Fruit fly (Drosophila melanogaster) whole organism, prepupa: ENCODE results near the gene Or67c.

ENCODE experiments used
- Blimp-1 ChIP-seq: fragments of 200-800 bp; sonication (Bioruptor generic); optimal IDR thresholded peaks from 3 replicates; lab custom pipeline; 2017; ENCODE audit warnings: missing biosample characterization, missing genetic modification characterization, mild to moderate bottlenecking, moderate library complexity, missing genetic modification reagents
- CG10669 ChIP-seq: fragments of 200-800 bp; sonication (Bioruptor generic); optimal IDR thresholded peaks from 3 replicates; lab custom pipeline; 2018; ENCODE audit warnings: missing biosample characterization, mild to moderate bottlenecking, missing genetic modification characterization, moderate library complexity
- CG11294 ChIP-seq: fragments of 200-800 bp; sonication (Bioruptor generic); IDR thresholded peaks from 2 replicates; pipeline ENCODE4 v1.3.6; 2022; ENCODE audit warnings: missing biosample characterization, missing genetic modification characterization
- CG11902 ChIP-seq: fragments of 200-800 bp; sonication (Bioruptor generic); optimal IDR thresholded peaks from 3 replicates; lab custom pipeline; 2016; ENCODE audit warnings: missing biosample characterization, missing genetic modification characterization
- CG15336 ChIP-seq: fragments of 200-800 bp; sonication (Bioruptor generic); IDR thresholded peaks from 2 replicates; pipeline ENCODE4 v1.3.6; 2022; ENCODE audit warnings: missing biosample characterization, missing genetic modification characterization
- CG1621 ChIP-seq: fragments of 200-800 bp; sonication (Bioruptor generic); optimal IDR thresholded peaks from 3 replicates; lab custom pipeline; 2018; ENCODE audit warnings: missing biosample characterization, mild to moderate bottlenecking, missing genetic modification characterization
- CG16779 ChIP-seq: fragments of 200-800 bp; sonication (Bioruptor generic); optimal IDR thresholded peaks from 3 replicates; lab custom pipeline; 2017; ENCODE audit warnings: missing biosample characterization, mild to moderate bottlenecking, missing genetic modification characterization
- CG3032 ChIP-seq: fragments of 200-800 bp; optimal IDR thresholded peaks from 2 replicates; lab custom pipeline; 2019; ENCODE audit warnings: missing biosample characterization, mild to moderate bottlenecking, missing genetic modification characterization, moderate library complexity
- CG32006 ChIP-seq: fragments of 200-800 bp; sonication (Bioruptor generic); optimal IDR thresholded peaks from 3 replicates; lab custom pipeline; 2017; ENCODE audit warnings: missing biosample characterization, mild to moderate bottlenecking, missing genetic modification characterization
- CG34406 ChIP-seq: fragments of 200-800 bp; sonication (Bioruptor generic); optimal IDR thresholded peaks from 3 replicates; lab custom pipeline; 2016; ENCODE audit warnings: missing biosample characterization, missing genetic modification characterization
- CG3919 ChIP-seq: fragments of 200-800 bp; sonication (Bioruptor generic); optimal IDR thresholded peaks from 3 replicates; lab custom pipeline; 2016; ENCODE audit warnings: missing biosample characterization, missing genetic modification characterization
- CG4318 ChIP-seq: fragments of 200-800 bp; sonication (Bioruptor generic); optimal IDR thresholded peaks from 3 replicates; lab custom pipeline; 2017; ENCODE audit warnings: missing biosample characterization, mild to moderate bottlenecking, missing genetic modification characterization
- CG6163 ChIP-seq: fragments of 200-800 bp; sonication (Bioruptor generic); IDR thresholded peaks from 3 replicates; pipeline ENCODE4 v1.3.6; 2022; ENCODE audit warnings: missing biosample characterization, missing genetic modification characterization
- CG6792 ChIP-seq: fragments of 200-800 bp; sonication (Bioruptor generic); optimal IDR thresholded peaks from 3 replicates; lab custom pipeline; 2016; ENCODE audit warnings: missing biosample characterization, missing genetic modification characterization
- CG6808 ChIP-seq: fragments of 200-800 bp; sonication (Bioruptor generic); optimal IDR thresholded peaks from 3 replicates; lab custom pipeline; 2017; ENCODE audit warnings: missing biosample characterization, missing genetic modification characterization, mild to moderate bottlenecking, moderate library complexity, missing genetic modification reagents
- CG6854 ChIP-seq: fragments of 200-800 bp; sonication (Bioruptor generic); optimal IDR thresholded peaks from 2 replicates; lab custom pipeline; 2017; ENCODE audit warnings: missing biosample characterization, mild to moderate bottlenecking, missing genetic modification characterization
- CG8319 ChIP-seq: fragments of 200-800 bp; sonication (Bioruptor generic); optimal IDR thresholded peaks from 3 replicates; lab custom pipeline; 2016; ENCODE audit warnings: missing biosample characterization, missing genetic modification characterization
- Eip75B ChIP-seq: fragments of 200-800 bp; sonication (Bioruptor generic); optimal IDR thresholded peaks from 3 replicates; lab custom pipeline; 2016; ENCODE audit warnings: missing biosample characterization, missing genetic modification characterization
- Eip93F ChIP-seq: fragments of 200-800 bp; sonication (Bioruptor generic); optimal IDR thresholded peaks from 2 replicates; lab custom pipeline; 2016; ENCODE audit warnings: missing biosample characterization, mild to moderate bottlenecking, missing genetic modification characterization
- Ets21C ChIP-seq: fragments of 200-800 bp; sonication (Bioruptor generic); optimal IDR thresholded peaks from 3 replicates; lab custom pipeline; 2016; ENCODE audit warnings: missing biosample characterization, missing genetic modification characterization
- Gug ChIP-seq: fragments of 200-800 bp; sonication (Bioruptor generic); IDR thresholded peaks from 2 replicates; pipeline ENCODE4 v1.3.6; 2022; ENCODE audit warnings: missing biosample characterization, missing genetic modification characterization
- Hr38 ChIP-seq: sonication (Bioruptor generic); optimal IDR thresholded peaks from 2 replicates; lab custom pipeline; 2016; ENCODE audit warnings: missing biosample characterization, missing genetic modification characterization
- Hr39 ChIP-seq: fragments of 200-800 bp; sonication (Bioruptor generic); optimal IDR thresholded peaks from 2 replicates; lab custom pipeline; 2016; ENCODE audit warnings: missing biosample characterization, missing genetic modification characterization
- Hr4 ChIP-seq: fragments of 200-800 bp; sonication (Bioruptor generic); optimal IDR thresholded peaks from 3 replicates; lab custom pipeline; 2016; ENCODE audit warnings: missing biosample characterization, missing genetic modification characterization
- Lpt ChIP-seq: fragments of 200-800 bp; sonication (Bioruptor generic); optimal IDR thresholded peaks from 3 replicates; lab custom pipeline; 2016; ENCODE audit warnings: missing biosample characterization, missing genetic modification characterization
- OdsH ChIP-seq: fragments of 200-800 bp; sonication (Bioruptor generic); optimal IDR thresholded peaks from 3 replicates; lab custom pipeline; 2016; ENCODE audit warnings: missing biosample characterization, missing genetic modification characterization
- Smox ChIP-seq: fragments of 200-800 bp; sonication (Bioruptor generic); optimal IDR thresholded peaks from 3 replicates; lab custom pipeline; 2016; ENCODE audit warnings: missing biosample characterization, missing genetic modification characterization
- Sox102F ChIP-seq: fragments of 200-800 bp; sonication (Bioruptor generic); optimal IDR thresholded peaks from 2 replicates; lab custom pipeline; 2016; ENCODE audit warnings: missing biosample characterization, mild to moderate bottlenecking, missing genetic modification characterization
- Sox14 ChIP-seq: fragments of 200-800 bp; sonication (Bioruptor generic); optimal IDR thresholded peaks from 3 replicates; lab custom pipeline; 2016; ENCODE audit warnings: missing biosample characterization, missing genetic modification characterization
- Sox15 ChIP-seq: fragments of 200-800 bp; sonication (Bioruptor generic); optimal IDR thresholded peaks from 3 replicates; lab custom pipeline; 2016; ENCODE audit warnings: missing biosample characterization, missing genetic modification characterization
- acj6 ChIP-seq: fragments of 200-800 bp; sonication (Bioruptor generic); optimal IDR thresholded peaks from 3 replicates; lab custom pipeline; 2016; ENCODE audit warnings: missing biosample characterization, missing genetic modification characterization
- cyc ChIP-seq: fragments of 200-800 bp; sonication (Bioruptor generic); optimal IDR thresholded peaks from 3 replicates; lab custom pipeline; 2016; ENCODE audit warnings: missing biosample characterization, missing genetic modification characterization
- dac ChIP-seq: fragments of 200-800 bp; sonication (Bioruptor generic); optimal IDR thresholded peaks from 2 replicates; lab custom pipeline; 2017; ENCODE audit warnings: missing biosample characterization, mild to moderate bottlenecking, missing genetic modification characterization
- dsx ChIP-seq: fragments of 200-800 bp; optimal IDR thresholded peaks from 3 replicates; lab custom pipeline; 2019; ENCODE audit warnings: missing biosample characterization, mild to moderate bottlenecking, missing genetic modification characterization, moderate library complexity; ENCODE audit not compliant: poor library complexity, severe bottlenecking
- esn ChIP-seq: fragments of 200-800 bp; sonication (Bioruptor generic); optimal IDR thresholded peaks from 2 replicates; lab custom pipeline; 2016; ENCODE audit warnings: missing biosample characterization, mild to moderate bottlenecking, missing genetic modification characterization, moderate library complexity
- fd59A ChIP-seq: fragments of 200-800 bp; sonication (Bioruptor generic); optimal IDR thresholded peaks from 2 replicates; lab custom pipeline; 2017; ENCODE audit warnings: missing biosample characterization, mild to moderate bottlenecking, missing genetic modification characterization, missing genetic modification reagents
- fd85E ChIP-seq: fragments of 200-800 bp; sonication (Bioruptor generic); optimal IDR thresholded peaks from 3 replicates; lab custom pipeline; 2016; ENCODE audit warnings: missing biosample characterization, missing genetic modification characterization
- fkh ChIP-seq: fragments of 200-800 bp; sonication (Bioruptor generic); optimal IDR thresholded peaks from 3 replicates; lab custom pipeline; 2017; ENCODE audit warnings: missing biosample characterization, mild to moderate bottlenecking, missing genetic modification characterization, moderate library complexity
- lz ChIP-seq: fragments of 200-800 bp; sonication (Bioruptor generic); optimal IDR thresholded peaks from 3 replicates; lab custom pipeline; 2016; ENCODE audit warnings: missing biosample characterization, missing genetic modification characterization
- net ChIP-seq: fragments of 200-800 bp; sonication (Bioruptor generic); optimal IDR thresholded peaks from 3 replicates; lab custom pipeline; 2016; ENCODE audit warnings: missing biosample characterization, missing genetic modification characterization
- pdm3 ChIP-seq: fragments of 200-800 bp; sonication (Bioruptor generic); optimal IDR thresholded peaks from 3 replicates; lab custom pipeline; 2016; ENCODE audit warnings: missing biosample characterization, missing genetic modification characterization
- ss ChIP-seq, 2 experiments: fragments of 200-800 bp; sonication (Bioruptor generic); optimal IDR thresholded peaks; 2 replicates in 1 of 2; 3 replicates in 1 of 2; lab custom pipeline; 2017 to 2018; ENCODE audit warnings: mild to moderate bottlenecking in 2 of 2, missing biosample characterization in 2 of 2, missing genetic modification characterization in 2 of 2, moderate library complexity in 1 of 2
- svp ChIP-seq: fragments of 200-800 bp; sonication (Bioruptor generic); peaks from one replicate; lab custom pipeline; 2016; ENCODE audit warnings: missing biosample characterization, missing genetic modification characterization
- topi ChIP-seq: fragments of 200-800 bp; sonication (Bioruptor generic); optimal IDR thresholded peaks from 3 replicates; lab custom pipeline; 2016; ENCODE audit warnings: missing biosample characterization, missing genetic modification characterization
- vri ChIP-seq: fragments of 200-800 bp; sonication (Bioruptor generic); optimal IDR thresholded peaks from 3 replicates; lab custom pipeline; 2016; ENCODE audit warnings: missing biosample characterization, mild to moderate bottlenecking, missing genetic modification characterization

Gene Or67c

dm6 chr3L:10233025-10233424 lies 11.5 kb downstream of the Or67c start:
- no peak for TF ChIP-seq OdsH
- no peak for TF ChIP-seq Sox14 (GFP tag; lab: Kevin White, UChicago)
- TF ChIP-seq Blimp-1, result no peak
- TF ChIP-seq Sox15 (GFP tag; lab: Kevin White, UChicago), result no peak
- no peak for TF ChIP-seq CG6808 (GFP tag; lab: Kevin White, UChicago)
- TF ChIP-seq CG16779 (tag; lab: Kevin White, UChicago), result no peak
- no peak for TF ChIP-seq Eip93F (GFP tag; lab: Kevin White, UChicago)
- TF ChIP-seq CG8319 (GFP tag; lab: Kevin White, UChicago), result no peak
- TF ChIP-seq CG3032 (tag; lab: Kevin White, UChicago), result no peak
- TF ChIP-seq Ets21C (GFP tag; lab: Kevin White, UChicago), result no peak
- TF ChIP-seq CG6163 (GFP tag; lab: Robert Waterston, UW), result no peak
- no peak for TF ChIP-seq CG10669
- no peak for TF ChIP-seq pdm3 (GFP tag; lab: Kevin White, UChicago)

- no peak for TF ChIP-seq OdsH
- no peak for TF ChIP-seq CG10669
- TF ChIP-seq CG4318 (GFP tag; lab: Kevin White, UChicago), result peak; percentile 4
- peak; percentile 49 for TF ChIP-seq CG32006 (GFP tag; lab: Kevin White, UChicago)
- no peak for TF ChIP-seq Hr38 (GFP tag; lab: Kevin White, UChicago)
- TF ChIP-seq pdm3 (GFP tag; lab: Kevin White, UChicago), result peak; percentile 15
- TF ChIP-seq dsx (GFP tag; lab: Kevin White, UChicago), result no peak
- peak; percentile 11 for TF ChIP-seq Hr4 (GFP tag; lab: Kevin White, UChicago)
- peak; percentile 43 for TF ChIP-seq CG15336 (GFP tag; lab: Robert Waterston, UW)
- TF ChIP-seq Gug (GFP tag; lab: Robert Waterston, UW), result 0 out of 2 replicates have a peak, but pooled peaks have one; percentile 24
- TF ChIP-seq topi (GFP tag; lab: Kevin White, UChicago), result no peak
- TF ChIP-seq Lpt (GFP tag; lab: Kevin White, UChicago), result no peak
- peak; percentile 32; the same call in 1 of the 2 replicates for TF ChIP-seq CG11294 (GFP tag; lab: Robert Waterston, UW)
- TF ChIP-seq CG6163 (GFP tag; lab: Robert Waterston, UW), result peak; percentile 36; the same call in 2 of the 3 replicates
- TF ChIP-seq, all 60 proteins: peak for 8
Observed at dm6 chr3L:10230542-10230941, 14.0 kb downstream of the Or67c start.

- TF ChIP-seq Lpt (GFP tag; lab: Kevin White, UChicago), result no peak
- TF ChIP-seq CG3032 (tag; lab: Kevin White, UChicago), result peak; percentile 25
- peak; percentile 28 for TF ChIP-seq CG6792
- TF ChIP-seq Smox (GFP tag; lab: Kevin White, UChicago), result peak; percentile 44
- TF ChIP-seq CG11902 (GFP tag; lab: Kevin White, UChicago), result no peak
- no peak for TF ChIP-seq CG6854 (GFP tag; lab: Kevin White, UChicago)
- peak; percentile 38 for TF ChIP-seq Eip75B (GFP tag; lab: Kevin White, UChicago)
- TF ChIP-seq Hr38 (GFP tag; lab: Kevin White, UChicago), result no peak
- no peak for TF ChIP-seq Sox102F
- peak; percentile 36 for TF ChIP-seq CG3919 (GFP tag; lab: Kevin White, UChicago)
- peak; percentile 31 for TF ChIP-seq topi (GFP tag; lab: Kevin White, UChicago)
- no peak for TF ChIP-seq CG16779 (tag; lab: Kevin White, UChicago)
- TF ChIP-seq acj6 (GFP tag; lab: Kevin White, UChicago), result peak; percentile 4
- TF ChIP-seq Hr39 (GFP tag; lab: Kevin White, UChicago), result peak; percentile 39
- TF ChIP-seq ss (GFP tag; optimal IDR thresholded peaks at IDR 0.05; lab: Kevin White, UChicago), result peak in 1 of 2 experiments; percentile 41
- no peak for TF ChIP-seq CG34406
- TF ChIP-seq Ets21C (GFP tag; lab: Kevin White, UChicago), result peak; percentile 23
- TF ChIP-seq CG10669, result peak; percentile 40
- TF ChIP-seq fd85E (GFP tag; lab: Kevin White, UChicago), result no peak
- TF ChIP-seq CG1621 (tag; lab: Kevin White, UChicago), result peak; percentile 32
- peak; percentile 17 for TF ChIP-seq cyc (GFP tag; lab: Kevin White, UChicago)
- TF ChIP-seq vri (GFP tag; lab: Kevin White, UChicago), result peak; percentile 14
- TF ChIP-seq OdsH, result peak; percentile 23
- peak; percentile 13 for TF ChIP-seq pdm3 (GFP tag; lab: Kevin White, UChicago)
- no peak for TF ChIP-seq dac (GFP tag; lab: Kevin White, UChicago)
- no peak for TF ChIP-seq fkh
- TF ChIP-seq fd59A (GFP tag; lab: Kevin White, UChicago), result peak; percentile 16
- TF ChIP-seq dsx (GFP tag; lab: Kevin White, UChicago), result peak; percentile 11
- TF ChIP-seq CG6808 (GFP tag; lab: Kevin White, UChicago), result peak; percentile 8
- TF ChIP-seq net, result no peak
- no peak for TF ChIP-seq Hr4 (GFP tag; lab: Kevin White, UChicago)
- peak; percentile 33 for TF ChIP-seq esn (GFP tag; lab: Kevin White, UChicago)
- peak; percentile 33 for TF ChIP-seq lz
- TF ChIP-seq Blimp-1, result no peak
- peak; percentile 76 for TF ChIP-seq svp (GFP tag; lab: Kevin White, UChicago)
Observed at dm6 chr3L:10227094-10227493, 17.4 kb downstream of the Or67c start.
